Worm (Caenorhabditis elegans) whole organism, early embryonic: Measurements from ENCODE around the gene enu-3.5.

Source experiments
- B0310.2 ChIP-seq: sonication (generic microtip); optimal IDR thresholded peaks from 2 replicates; lab custom pipeline; 2016; ENCODE audit warnings: mild to moderate bottlenecking, missing genetic modification characterization, missing compliant biosample characterization
- F13C5.2 ChIP-seq: sonication (generic microtip); optimal IDR thresholded peaks from 2 replicates; lab custom pipeline; 2017; ENCODE audit warnings: mild to moderate bottlenecking, missing genetic modification characterization, inconsistent platforms, missing compliant biosample characterization
- aly-1 ChIP-seq: sonication (generic microtip); optimal IDR thresholded peaks from 2 replicates; lab custom pipeline; 2016; ENCODE audit warnings: missing genetic modification characterization, missing compliant biosample characterization
- ama-1 ChIP-seq: fragments of 150-350 bp; optimal IDR thresholded peaks from 2 replicates; lab custom pipeline; 2014
- ceh-13 ChIP-seq: fragments of 200-800 bp; sonication (Bioruptor generic); optimal IDR thresholded peaks from 2 replicates; lab custom pipeline; 2018; ENCODE audit warnings: mild to moderate bottlenecking, missing genetic modification characterization, missing compliant biosample characterization
- ceh-36 ChIP-seq: sonication (generic microtip); optimal IDR thresholded peaks from 2 replicates; lab custom pipeline; 2016; ENCODE audit warnings: missing genetic modification characterization, inconsistent platforms, missing compliant biosample characterization
- ets-7 ChIP-seq: sonication (generic microtip); optimal IDR thresholded peaks from 2 replicates; lab custom pipeline; 2016; ENCODE audit warnings: missing genotype, missing genetic modification characterization, missing compliant biosample characterization
- flt-1 ChIP-seq: fragments of 200-800 bp; sonication (Bioruptor generic); IDR thresholded peaks from 2 replicates; pipeline ENCODE4 v1.3.6; 2022; ENCODE audit warnings: missing genetic modification characterization, missing compliant biosample characterization
- hmbx-1 ChIP-seq: sonication (generic microtip); optimal IDR thresholded peaks from 2 replicates; lab custom pipeline; 2016; ENCODE audit warnings: mild to moderate bottlenecking, missing genetic modification characterization, missing compliant biosample characterization
- hmg-4 ChIP-seq: fragments of 200-800 bp; sonication (Bioruptor generic); optimal IDR thresholded peaks from 2 replicates; lab custom pipeline; 2018; ENCODE audit warnings: mild to moderate bottlenecking, missing genetic modification characterization, missing compliant biosample characterization
- hnd-1 ChIP-seq: sonication (generic microtip); optimal IDR thresholded peaks from 2 replicates; lab custom pipeline; 2016; ENCODE audit warnings: missing genetic modification characterization, missing compliant biosample characterization
- pes-1 ChIP-seq: fragments of 200-800 bp; sonication (Bioruptor generic); IDR thresholded peaks from 2 replicates; pipeline ENCODE4 v1.3.6; 2022; ENCODE audit warnings: missing genetic modification reagents, missing genetic modification characterization, missing compliant biosample characterization
- scrt-1 ChIP-seq: fragments of 200-800 bp; sonication (Bioruptor generic); IDR thresholded peaks from 2 replicates; pipeline ENCODE4 v1.3.6; 2022; ENCODE audit warnings: missing genetic modification characterization, missing compliant biosample characterization
- sea-1 ChIP-seq: fragments of 200-800 bp; sonication (Bioruptor generic); conservative IDR thresholded peaks from 2 replicates; pipeline ENCODE4 v1.3.6; 2022; ENCODE audit warnings: missing genetic modification characterization, missing compliant biosample characterization
- tbx-11 ChIP-seq: fragments of 200-800 bp; sonication (Bioruptor generic); IDR thresholded peaks from 2 replicates; pipeline ENCODE4 v1.3.6; 2022; ENCODE audit warnings: missing genetic modification characterization, missing compliant biosample characterization
- tbx-37 ChIP-seq: fragments of 200-800 bp; sonication (Bioruptor generic); conservative IDR thresholded peaks from 2 replicates; pipeline ENCODE4 v1.3.6; 2022; ENCODE audit warnings: missing genetic modification reagents, missing genetic modification characterization, missing compliant biosample characterization
- tra-4 ChIP-seq: sonication (generic microtip); optimal IDR thresholded peaks from 2 replicates; lab custom pipeline; 2017; ENCODE audit warnings: missing genetic modification characterization, missing compliant biosample characterization

Gene enu-3.5

DNA sequence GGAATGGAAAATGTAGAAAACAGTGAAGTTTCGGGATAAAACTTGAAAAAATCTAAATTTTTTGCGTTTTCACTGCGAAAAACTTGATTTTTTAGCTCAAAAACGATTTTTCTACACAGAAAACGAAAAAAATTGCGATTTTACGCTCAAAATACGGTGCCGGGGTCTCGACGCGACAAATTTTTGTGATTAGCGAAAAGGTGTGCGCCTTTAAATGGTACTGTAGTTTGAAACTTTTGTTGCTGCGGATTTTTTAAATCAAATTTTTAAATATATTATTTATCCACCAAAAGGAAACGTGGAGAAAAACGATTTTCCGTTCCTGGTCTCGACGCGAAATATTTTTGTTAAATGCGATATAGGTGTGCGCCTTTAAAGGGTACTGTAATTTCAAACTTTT lies 29.2 kb downstream of the enu-3.5 start:
- TF ChIP-seq scrt-1 (no peak), tbx-37 (GFP tag; lab: Robert Waterston, UW) (no peak), flt-1 (GFP tag; lab: Robert Waterston, UW) (no peak), ets-7 (no peak), pes-1 (GFP tag; lab: Robert Waterston, UW) (no peak), F13C5.2 (tag; lab: Kevin White, UChicago) (no peak), hmbx-1 (no peak), tbx-11 (GFP tag; lab: Robert Waterston, UW) (no peak), hmg-4 (no peak), ama-1 (lab: Kevin White, UChicago) (no peak), sea-1 (GFP tag; lab: Robert Waterston, UW) (no peak)

DNA sequence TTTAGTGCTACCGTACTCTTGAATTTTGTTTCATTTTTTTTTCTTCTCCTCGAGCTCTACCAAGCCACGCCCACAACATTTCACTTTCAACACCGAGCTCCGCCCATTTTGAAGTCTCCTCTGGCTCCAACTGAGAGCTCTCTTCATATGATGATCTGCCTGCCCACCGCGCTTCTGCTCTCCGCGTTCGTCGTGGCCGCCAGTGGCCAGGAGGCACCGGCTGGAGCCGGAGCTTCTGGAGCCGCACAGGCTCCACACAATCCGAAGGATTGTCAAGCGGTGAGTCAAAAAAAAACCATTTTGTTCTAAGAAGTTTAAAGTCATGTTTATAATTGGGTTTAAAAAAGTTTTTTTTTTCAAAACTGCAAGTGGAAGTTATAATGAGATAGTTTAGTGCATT lies 32.4 kb downstream of the enu-3.5 start, which contains the start of gene flp-14:
TSS of gene flp-14 (plus strand) at position 146 of the 400 bp plus-strand sequence.
- TF ChIP-seq ceh-13 (no peak), tbx-37 (GFP tag; lab: Robert Waterston, UW) (no peak), ceh-36 (tag; lab: Kevin White, UChicago) (no peak), pes-1 (GFP tag; lab: Robert Waterston, UW) (no peak), tra-4 (tag; lab: Kevin White, UChicago) (no peak), sea-1 (GFP tag; lab: Robert Waterston, UW) (no peak), tbx-11 (GFP tag; lab: Robert Waterston, UW) (no peak), F13C5.2 (tag; lab: Kevin White, UChicago) (no peak), hmbx-1 (no peak), flt-1 (GFP tag; lab: Robert Waterston, UW) (no peak), scrt-1 (no peak), B0310.2 (tag; lab: Kevin White, UChicago) (no peak), hmg-4 (no peak), ama-1 (lab: Kevin White, UChicago) (no peak), hnd-1 (tag; lab: Kevin White, UChicago) (no peak), ets-7 (no peak), aly-1 (tag; lab: Kevin White, UChicago) (no peak)

DNA sequence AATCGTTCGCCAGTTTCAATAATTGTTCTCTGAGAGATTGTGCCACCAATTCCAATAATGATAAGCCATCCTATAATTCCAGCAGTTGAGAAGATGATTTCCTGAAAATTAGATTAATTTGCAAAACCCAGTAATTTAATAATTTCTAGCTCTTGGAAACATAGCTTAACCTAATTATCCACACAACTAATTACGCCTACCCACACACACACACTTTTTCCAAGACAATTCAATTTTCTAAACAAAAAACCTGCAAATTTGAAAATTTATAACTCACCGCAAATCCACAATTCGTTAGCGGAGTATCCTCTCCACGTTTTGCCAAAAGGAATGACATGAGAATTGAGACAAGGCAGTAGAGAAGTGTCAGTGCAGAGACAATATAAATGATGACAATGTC lies 38.5 kb downstream of the enu-3.5 start:
- TF ChIP-seq hmbx-1 (no peak), F13C5.2 (tag; lab: Kevin White, UChicago) (no peak), pes-1 (GFP tag; lab: Robert Waterston, UW) (no peak), ets-7 (no peak), scrt-1 (no peak), ceh-36 (tag; lab: Kevin White, UChicago) (no peak)

ce11 chrIII:12917852-12918251 lies 39.9 kb downstream of the enu-3.5 start:
- TF ChIP-seq flt-1 (GFP tag; lab: Robert Waterston, UW) (no peak), ceh-36 (tag; lab: Kevin White, UChicago) (no peak), pes-1 (GFP tag; lab: Robert Waterston, UW) (no peak), B0310.2 (tag; lab: Kevin White, UChicago) (no peak), tbx-11 (GFP tag; lab: Robert Waterston, UW) (no peak), scrt-1 (no peak), ama-1 (lab: Kevin White, UChicago) (no peak), sea-1 (GFP tag; lab: Robert Waterston, UW) (no peak), hmbx-1 (no peak), ets-7 (no peak), tbx-37 (GFP tag; lab: Robert Waterston, UW) (no peak), hmg-4 (no peak), hnd-1 (tag; lab: Kevin White, UChicago) (no peak), ceh-13 (no peak), F13C5.2 (tag; lab: Kevin White, UChicago) (no peak), tra-4 (tag; lab: Kevin White, UChicago) (no peak), aly-1 (tag; lab: Kevin White, UChicago) (no peak)

DNA sequence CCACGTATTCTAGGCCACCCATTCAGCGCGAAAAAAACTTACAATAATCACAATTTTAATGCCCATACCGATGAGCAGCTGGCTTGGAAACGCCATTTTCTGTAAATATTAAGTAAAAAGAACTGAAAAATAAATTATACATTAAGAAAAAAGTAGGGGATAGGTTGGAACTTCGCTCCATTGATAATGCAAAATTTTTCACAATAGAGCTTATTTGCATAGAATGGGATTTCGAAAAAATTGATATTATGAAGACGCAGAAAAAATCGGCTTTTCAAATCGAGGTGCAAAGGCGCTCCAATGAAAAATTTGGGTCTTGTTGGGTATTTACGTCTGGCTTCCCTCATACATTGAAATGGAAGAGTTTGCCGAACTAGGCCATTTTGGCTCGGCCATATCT lies 40.6 kb downstream of the enu-3.5 start, which contains the start of gene Y37D8A.16:
TSS of gene Y37D8A.16 (minus strand) at position 101 of the 400 bp plus-strand sequence.
- TF ChIP-seq tbx-11 (GFP tag; lab: Robert Waterston, UW), result no peak
- no peak for TF ChIP-seq pes-1 (GFP tag; lab: Robert Waterston, UW)
- TF ChIP-seq ama-1 (lab: Kevin White, UChicago), result no peak
- no peak for TF ChIP-seq ets-7
- TF ChIP-seq tbx-37 (GFP tag; lab: Robert Waterston, UW), result no peak

- TF ChIP-seq F13C5.2 (tag; lab: Kevin White, UChicago) (no peak), ceh-13 (no peak), hmbx-1 (no peak), tra-4 (tag; lab: Kevin White, UChicago) (no peak), scrt-1 (no peak), tbx-11 (GFP tag; lab: Robert Waterston, UW) (no peak), hnd-1 (tag; lab: Kevin White, UChicago) (no peak), ets-7 (no peak), sea-1 (GFP tag; lab: Robert Waterston, UW) (no peak), tbx-37 (GFP tag; lab: Robert Waterston, UW) (no peak), pes-1 (GFP tag; lab: Robert Waterston, UW) (no peak), B0310.2 (tag; lab: Kevin White, UChicago) (no peak), aly-1 (tag; lab: Kevin White, UChicago) (no peak), ceh-36 (tag; lab: Kevin White, UChicago) (no peak), hmg-4 (no peak), ama-1 (lab: Kevin White, UChicago) (no peak)
These were observed 41.9 kb downstream of the enu-3.5 start for ce11 chrIII:12919882-12920281.

DNA sequence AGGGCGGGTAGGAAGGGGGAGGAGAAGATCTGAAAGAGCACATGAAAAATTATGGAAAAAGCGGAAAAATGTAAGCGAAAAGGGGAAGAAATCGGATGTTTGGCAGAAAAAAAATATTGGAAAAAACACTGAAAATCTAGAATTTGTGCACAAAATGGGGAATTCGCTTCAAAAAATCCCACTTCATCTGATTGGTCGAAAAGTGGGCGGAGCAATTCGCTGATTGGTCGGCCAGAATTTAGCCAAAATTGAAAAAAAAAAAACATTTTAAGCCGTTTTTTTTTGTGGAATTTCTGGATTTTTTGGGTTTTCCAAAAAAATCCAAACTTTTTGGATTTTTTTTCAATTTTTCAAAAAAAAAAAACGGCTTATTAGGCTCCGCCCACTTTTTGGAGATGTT lies 42.8 kb downstream of the enu-3.5 start:
- TF ChIP-seq sea-1 (GFP tag; lab: Robert Waterston, UW) (no peak), scrt-1 (no peak), hmg-4 (no peak), hmbx-1 (no peak), ceh-36 (tag; lab: Kevin White, UChicago) (no peak), ets-7 (no peak), F13C5.2 (tag; lab: Kevin White, UChicago) (no peak), ama-1 (lab: Kevin White, UChicago) (no peak)
